Worm (Caenorhabditis elegans): ENCODE measurements around the gene C16C8.12.

- no peak for TF ChIP-seq aly-2 (tag; optimal IDR thresholded peaks at IDR 0.05)
- TF ChIP-seq lin-13 (GFP tag; optimal IDR thresholded peaks at IDR 0.05): no peak
- TF ChIP-seq nhr-20 (tag; optimal IDR thresholded peaks at IDR 0.05): peak; percentile 39
- TF ChIP-seq ceh-90 (tag; optimal IDR thresholded peaks at IDR 0.05): no peak
- no peak for TF ChIP-seq nhr-12 (tag; optimal IDR thresholded peaks at IDR 0.05)
- TF ChIP-seq nhr-237 (tag; optimal IDR thresholded peaks at IDR 0.05): no peak
- no peak for TF ChIP-seq ztf-11 (tag; optimal IDR thresholded peaks at IDR 0.05)
Measured at ce11 chrII:3439244-3439698, 13.2 kb upstream of the C16C8.12 start.
